Worm (Caenorhabditis elegans) whole organism, L3 larva: Measurements from ENCODE around the gene C05C9.3.

Source experiments
- R02D3.7 ChIP-seq: fragments of 150-350 bp; optimal IDR thresholded peaks from 2 replicates; lab custom pipeline; 2014; ENCODE audit warnings: missing biosample characterization, missing genetic modification characterization
- ceh-82 ChIP-seq: fragments of 150-350 bp; optimal IDR thresholded peaks from 2 replicates; lab custom pipeline; 2014; ENCODE audit warnings: missing biosample characterization, missing genetic modification characterization
- ceh-9 ChIP-seq: sonication (generic microtip); optimal IDR thresholded peaks from 2 replicates; lab custom pipeline; 2018; ENCODE audit warnings: missing biosample characterization, missing genetic modification characterization
- egl-27 ChIP-seq: sonication (generic microtip); optimal IDR thresholded peaks from 4 replicates; lab custom pipeline; 2017; ENCODE audit warnings: missing biosample characterization, missing genetic modification reagents, missing genetic modification characterization
- elt-2 ChIP-seq: sonication (generic microtip); optimal IDR thresholded peaks from 2 replicates; lab custom pipeline; 2016; ENCODE audit warnings: missing genetic modification reagents, mild to moderate bottlenecking, missing genetic modification characterization, missing compliant biosample characterization
- hmg-11 ChIP-seq: sonication (generic microtip); optimal IDR thresholded peaks from 2 replicates; lab custom pipeline; 2016; ENCODE audit warnings: missing genetic modification characterization, missing compliant biosample characterization
- nfya-1 ChIP-seq: sonication (generic microtip); optimal IDR thresholded peaks from 2 replicates; lab custom pipeline; 2017; ENCODE audit warnings: missing genetic modification characterization, mild to moderate bottlenecking, missing compliant biosample characterization, antibody characterized with exemption, moderate library complexity; ENCODE audit not compliant: insufficient read depth
- nhr-237 ChIP-seq: fragments of 150-350 bp; optimal IDR thresholded peaks from 2 replicates; lab custom pipeline; 2014; ENCODE audit warnings: missing biosample characterization, missing genetic modification characterization
- nhr-25 ChIP-seq: sonication (generic microtip); optimal IDR thresholded peaks from 2 replicates; lab custom pipeline; 2017; ENCODE audit warnings: missing biosample characterization, missing genetic modification characterization
- pqm-1 ChIP-seq: fragments of 150-350 bp; optimal IDR thresholded peaks from 2 replicates; lab custom pipeline; 2017; ENCODE audit warnings: missing biosample characterization, missing genetic modification characterization, inconsistent platforms
- skn-1 ChIP-seq: fragments of 150-350 bp; optimal IDR thresholded peaks from 2 replicates; lab custom pipeline; 2014; ENCODE audit warnings: missing biosample characterization, missing genetic modification characterization
- snpc-4 ChIP-seq: fragments of 150-350 bp; optimal IDR thresholded peaks from 2 replicates; lab custom pipeline; 2014; ENCODE audit warnings: missing biosample characterization, missing genetic modification characterization
- zag-1 ChIP-seq: fragments of 150-350 bp; optimal IDR thresholded peaks from 2 replicates; lab custom pipeline; 2014; ENCODE audit warnings: missing biosample characterization, missing genetic modification characterization

DNA sequence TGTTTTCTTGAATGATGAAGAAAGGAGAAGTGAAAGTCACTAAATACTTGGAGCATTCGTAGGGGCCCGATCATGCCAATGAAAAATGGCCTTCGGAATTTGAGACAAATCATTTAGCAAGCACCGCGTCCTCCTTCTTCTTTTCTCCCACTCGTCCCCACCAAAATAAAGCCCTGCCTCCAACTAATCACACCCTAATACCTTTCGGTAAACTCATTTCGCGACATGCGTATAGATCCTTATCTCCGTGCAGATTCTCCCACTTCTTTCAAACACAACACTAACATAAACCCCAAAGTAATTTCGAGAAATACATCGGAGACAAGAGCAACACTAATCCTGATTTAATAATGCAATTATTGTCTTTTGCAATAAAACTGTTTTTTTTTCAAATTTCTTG is 15.0 kb downstream of the C05C9.3 start:
- TF ChIP-seq pqm-1 (tag; lab: Kevin White, UChicago) (no peak), hmg-11 (tag; lab: Kevin White, UChicago) (no peak), skn-1 (tag; lab: Kevin White, UChicago) (no peak), nfya-1 (tag; lab: Kevin White, UChicago) (no peak), ceh-82 (tag; lab: Kevin White, UChicago) (no peak), snpc-4 (tag; lab: Kevin White, UChicago) (no peak), zag-1 (tag; lab: Kevin White, UChicago) (no peak), R02D3.7 (tag; lab: Kevin White, UChicago) (no peak), ceh-9 (tag; lab: Kevin White, UChicago) (no peak), nhr-25 (tag; lab: Kevin White, UChicago) (no peak), nhr-237 (tag; lab: Kevin White, UChicago) (no peak), egl-27 (tag; lab: Kevin White, UChicago) (no peak), elt-2 (no peak)
